Fruit fly (Drosophila melanogaster) whole organism: ENCODE results near the gene CG7907.

Experiments
- Dll ChIP-seq: fragments of >200 bp; optimal IDR thresholded peaks from 2 replicates; lab custom pipeline; 2017
- pan ChIP-seq: fragments of >200 bp; optimal IDR thresholded peaks from 2 replicates; lab custom pipeline; 2017

dm6 chr3R:21419258-21419657 is 15.7 kb downstream of the CG7907 start:
- TF ChIP-seq pan (lab: Kevin White, UChicago), result no peak
- TF ChIP-seq Dll (lab: Kevin White, UChicago), result no peak
